Fruit fly (Drosophila melanogaster): Measurements from ENCODE around the gene Trp1.

dm6 chr2L:9996553-9996952 lies 12.6 kb upstream of the Trp1 start:
- no peak for TF ChIP-seq EcR (GFP tag; optimal IDR thresholded peaks at IDR 0.05)
- no peak for TF ChIP-seq usp (GFP tag; optimal IDR thresholded peaks at IDR 0.05)
- no peak for TF ChIP-seq psq (optimal IDR thresholded peaks at IDR 0.05)
- TF ChIP-seq Dll (optimal IDR thresholded peaks at IDR 0.05): no peak
